Worm (Caenorhabditis elegans) whole organism, mixed stage, embryonic: ENCODE measurements around the gene C18A11.1.

Experiments used
- elt-1 ChIP-seq: sonication (generic microtip); optimal IDR thresholded peaks from 2 replicates; lab custom pipeline; 2017; ENCODE audit warnings: missing genetic modification characterization, mild to moderate bottlenecking, missing compliant biosample characterization, antibody characterized with exemption, moderate library complexity, borderline replicate concordance; ENCODE audit not compliant: insufficient read depth
- elt-3 ChIP-seq: fragments of 150-350 bp; optimal IDR thresholded peaks from 2 replicates; lab custom pipeline; 2014; ENCODE audit warnings: missing biosample characterization, missing genetic modification characterization
- hlh-1 ChIP-seq: fragments of 150-350 bp; optimal IDR thresholded peaks from 2 replicates; lab custom pipeline; 2014; ENCODE audit warnings: missing biosample characterization, missing genetic modification reagents, missing genetic modification characterization
- lsy-2 ChIP-seq: fragments of 150-350 bp; optimal IDR thresholded peaks from 2 replicates; lab custom pipeline; 2014; ENCODE audit warnings: missing biosample characterization, missing genetic modification characterization
- mep-1 ChIP-seq: fragments of 150-350 bp; optimal IDR thresholded peaks from 2 replicates; lab custom pipeline; 2017; ENCODE audit warnings: missing biosample characterization, missing genetic modification reagents, missing genetic modification characterization, inconsistent platforms
- nhr-12 ChIP-seq: fragments of 150-350 bp; optimal IDR thresholded peaks from 2 replicates; lab custom pipeline; 2014; ENCODE audit warnings: missing biosample characterization, missing genetic modification characterization
- snpc-4 ChIP-seq: fragments of 150-350 bp; optimal IDR thresholded peaks from 2 replicates; lab custom pipeline; 2014; ENCODE audit warnings: missing biosample characterization, missing genetic modification characterization
- unc-120 ChIP-seq: sonication (generic microtip); optimal IDR thresholded peaks from 2 replicates; lab custom pipeline; 2017; ENCODE audit warnings: missing genetic modification characterization, missing compliant biosample characterization; ENCODE audit not compliant: poor library complexity, severe bottlenecking
- unc-39 ChIP-seq: fragments of 150-350 bp; optimal IDR thresholded peaks from 2 replicates; lab custom pipeline; 2014; ENCODE audit warnings: missing biosample characterization, missing genetic modification characterization
- unc-62 ChIP-seq: fragments of 150-350 bp; optimal IDR thresholded peaks from 2 replicates; lab custom pipeline; 2014; ENCODE audit warnings: missing biosample characterization, missing genetic modification reagents, missing genetic modification characterization

DNA sequence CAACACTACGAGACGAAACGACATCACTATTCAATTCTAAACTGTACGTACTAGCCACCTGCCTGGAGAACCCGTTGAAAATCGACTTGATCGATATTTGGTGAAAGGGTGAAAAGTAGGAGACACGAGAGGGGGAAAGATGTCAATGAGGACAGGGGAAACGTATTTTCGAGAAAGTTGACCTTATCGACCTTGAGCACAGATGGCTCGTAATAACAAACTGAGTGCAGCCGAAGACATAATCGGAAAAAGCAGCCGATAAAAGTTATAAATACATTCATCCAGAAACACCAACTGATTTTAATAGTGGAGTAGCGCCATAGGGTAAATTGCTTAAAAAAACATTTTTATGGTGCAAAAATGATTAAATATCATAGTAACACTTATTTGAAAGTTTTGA, 9.1 kb upstream of the C18A11.1 start:
- TF ChIP-seq unc-120, result no peak
- no peak for TF ChIP-seq snpc-4 (tag; lab: Kevin White, UChicago)
- no peak for TF ChIP-seq elt-3 (tag; lab: Kevin White, UChicago)
- no peak for TF ChIP-seq mep-1
- no peak for TF ChIP-seq nhr-12 (tag; lab: Kevin White, UChicago)
- no peak for TF ChIP-seq hlh-1 (tag; lab: Kevin White, UChicago)
- no peak for TF ChIP-seq lsy-2 (tag; lab: Kevin White, UChicago)
- no peak for TF ChIP-seq elt-1 (tag; lab: Kevin White, UChicago)
- no peak for TF ChIP-seq unc-62 (GFP tag; lab: Kevin White, UChicago)
- no peak for TF ChIP-seq unc-39
